Fruit fly (Drosophila melanogaster): ENCODE measurements around the gene CG5541.

Gene CG5541

dm6 chrX:15043700-15044225 lies at the start of gene CG5541:
TSS of gene CG5541 (plus strand) at chrX:15044123.
- TF ChIP-seq toe (GFP tag; optimal IDR thresholded peaks at IDR 0.05) (no peak), Mnt (GFP tag; optimal IDR thresholded peaks at IDR 0.05) (peak; percentile 77), cnc (optimal IDR thresholded peaks at IDR 0.05) (no peak), CG5204 (GFP tag; optimal IDR thresholded peaks at IDR 0.05) (peak; percentile 45), CG7045 (GFP tag; optimal IDR thresholded peaks at IDR 0.05) (no peak), pad (GFP tag; optimal IDR thresholded peaks at IDR 0.05) (peak; percentile 93), CG33017 (tag; optimal IDR thresholded peaks at IDR 0.05) (no peak), CG12768 (GFP tag; optimal IDR thresholded peaks at IDR 0.05) (peak; percentile 15), CG11617 (GFP tag; optimal IDR thresholded peaks at IDR 0.05) (peak; percentile 77), bab1 (GFP tag; optimal IDR thresholded peaks at IDR 0.05) (peak; percentile 70), kay (GFP tag; ENCODE audit: borderline replicate concordance) (no peak), CG7101 (tag; optimal IDR thresholded peaks at IDR 0.05) (peak; percentile 66), Clk (GFP tag; optimal IDR thresholded peaks at IDR 0.05) (no peak), cic (GFP tag; optimal IDR thresholded peaks at IDR 0.05) (peak; percentile 15), ovo (GFP tag; optimal IDR thresholded peaks at IDR 0.05) (peak; percentile 25), tj (GFP tag; optimal IDR thresholded peaks at IDR 0.05) (no peak), CG1620 (GFP tag; optimal IDR thresholded peaks at IDR 0.05) (peak; percentile 56), Hr96 (GFP tag; optimal IDR thresholded peaks at IDR 0.05) (peak; percentile 44), Crg-1 (GFP tag; optimal IDR thresholded peaks at IDR 0.05) (no peak), CG14711 (tag; optimal IDR thresholded peaks at IDR 0.05) (peak; percentile 35)

- TF ChIP-seq Crg-1 (GFP tag; optimal IDR thresholded peaks at IDR 0.05) (no peak), kay (GFP tag; ENCODE audit: borderline replicate concordance) (no peak), ovo (GFP tag; optimal IDR thresholded peaks at IDR 0.05) (no peak), CG11617 (GFP tag; optimal IDR thresholded peaks at IDR 0.05) (no peak), CG33017 (tag; optimal IDR thresholded peaks at IDR 0.05) (no peak), bab1 (GFP tag; optimal IDR thresholded peaks at IDR 0.05) (no peak), tj (GFP tag; optimal IDR thresholded peaks at IDR 0.05) (no peak), CG1620 (GFP tag; optimal IDR thresholded peaks at IDR 0.05) (no peak)
Measured at dm6 chrX:15019413-15019812, 24.5 kb upstream of the CG5541 start.

- TF ChIP-seq CG5204 (GFP tag; optimal IDR thresholded peaks at IDR 0.05) (no peak), toe (GFP tag; optimal IDR thresholded peaks at IDR 0.05) (no peak), bab1 (GFP tag; optimal IDR thresholded peaks at IDR 0.05) (no peak), Hr96 (GFP tag; optimal IDR thresholded peaks at IDR 0.05) (no peak), CG7101 (tag; optimal IDR thresholded peaks at IDR 0.05) (no peak), pad (GFP tag; optimal IDR thresholded peaks at IDR 0.05) (no peak), Mnt (GFP tag; optimal IDR thresholded peaks at IDR 0.05) (no peak), tj (GFP tag; optimal IDR thresholded peaks at IDR 0.05) (no peak), cnc (optimal IDR thresholded peaks at IDR 0.05) (no peak), CG33017 (tag; optimal IDR thresholded peaks at IDR 0.05) (no peak), CG1620 (GFP tag; optimal IDR thresholded peaks at IDR 0.05) (no peak), CG14711 (tag; optimal IDR thresholded peaks at IDR 0.05) (no peak), kay (GFP tag; ENCODE audit: borderline replicate concordance) (no peak), CG11617 (GFP tag; optimal IDR thresholded peaks at IDR 0.05) (no peak), Clk (GFP tag; optimal IDR thresholded peaks at IDR 0.05) (no peak), cic (GFP tag; optimal IDR thresholded peaks at IDR 0.05) (no peak), ovo (GFP tag; optimal IDR thresholded peaks at IDR 0.05) (no peak)
Measured at dm6 chrX:15021021-15021477, 22.9 kb upstream of the CG5541 start.

dm6 chrX:15022219-15022618 lies 21.7 kb upstream of the CG5541 start:
- peak; percentile 20 for TF ChIP-seq kay (GFP tag; ENCODE audit: borderline replicate concordance)
- TF ChIP-seq CG33017 (tag; optimal IDR thresholded peaks at IDR 0.05): peak; percentile 34
- peak; percentile 76 for TF ChIP-seq bab1 (GFP tag; optimal IDR thresholded peaks at IDR 0.05)
- TF ChIP-seq CG7045 (GFP tag; optimal IDR thresholded peaks at IDR 0.05): no peak
- TF ChIP-seq CG12768 (GFP tag; optimal IDR thresholded peaks at IDR 0.05): no peak
- TF ChIP-seq CG5204 (GFP tag; optimal IDR thresholded peaks at IDR 0.05): peak; percentile 10
- TF ChIP-seq CG14711 (tag; optimal IDR thresholded peaks at IDR 0.05): peak; percentile 37
- TF ChIP-seq CG7101 (tag; optimal IDR thresholded peaks at IDR 0.05): peak; percentile 61

- TF ChIP-seq kay (GFP tag; ENCODE audit: borderline replicate concordance) (peak; percentile 88), pad (GFP tag; optimal IDR thresholded peaks at IDR 0.05) (no peak), bab1 (GFP tag; optimal IDR thresholded peaks at IDR 0.05) (no peak)
Measured at dm6 chrX:15023395-15023794, 20.5 kb upstream of the CG5541 start.

- peak; percentile 40 for TF ChIP-seq tj (GFP tag; optimal IDR thresholded peaks at IDR 0.05)
- peak; percentile 32 for TF ChIP-seq Hr96 (GFP tag; optimal IDR thresholded peaks at IDR 0.05)
- no peak for TF ChIP-seq CG1620 (GFP tag; optimal IDR thresholded peaks at IDR 0.05)
- TF ChIP-seq CG5204 (GFP tag; optimal IDR thresholded peaks at IDR 0.05): no peak
- TF ChIP-seq Clk (GFP tag; optimal IDR thresholded peaks at IDR 0.05): no peak
- peak; percentile 59 for TF ChIP-seq CG14711 (tag; optimal IDR thresholded peaks at IDR 0.05)
- no peak for TF ChIP-seq kay (GFP tag; ENCODE audit: borderline replicate concordance)
- TF ChIP-seq CG12768 (GFP tag; optimal IDR thresholded peaks at IDR 0.05): no peak
- no peak for TF ChIP-seq Crg-1 (GFP tag; optimal IDR thresholded peaks at IDR 0.05)
- no peak for TF ChIP-seq cic (GFP tag; optimal IDR thresholded peaks at IDR 0.05)
- TF ChIP-seq cnc (optimal IDR thresholded peaks at IDR 0.05): no peak
- TF ChIP-seq pad (GFP tag; optimal IDR thresholded peaks at IDR 0.05): peak; percentile 43
- TF ChIP-seq CG7045 (GFP tag; optimal IDR thresholded peaks at IDR 0.05): peak; percentile 51
- peak; percentile 17 for TF ChIP-seq CG33017 (tag; optimal IDR thresholded peaks at IDR 0.05)
- TF ChIP-seq toe (GFP tag; optimal IDR thresholded peaks at IDR 0.05): no peak
- TF ChIP-seq Mnt (GFP tag; optimal IDR thresholded peaks at IDR 0.05): peak; percentile 10
- peak; percentile 79 for TF ChIP-seq CG11617 (GFP tag; optimal IDR thresholded peaks at IDR 0.05)
- TF ChIP-seq ovo (GFP tag; optimal IDR thresholded peaks at IDR 0.05): peak; percentile 37
- peak; percentile 57 for TF ChIP-seq bab1 (GFP tag; optimal IDR thresholded peaks at IDR 0.05)
- TF ChIP-seq CG7101 (tag; optimal IDR thresholded peaks at IDR 0.05): peak; percentile 82
Measured at dm6 chrX:15023826-15024545, 19.9 kb upstream of the CG5541 start, which contains the start of gene be. TSS of gene be (plus strand) at chrX:15024436.
